Worm (Caenorhabditis elegans) whole organism, L2 larva: ENCODE results near the gene pld-1.

Experiments used
- C34F6.9 ChIP-seq: fragments of 150-350 bp; optimal IDR thresholded peaks from 2 replicates; lab custom pipeline; 2014; ENCODE audit warnings: missing biosample characterization, missing genetic modification characterization
- F13H6.1 ChIP-seq: sonication (generic microtip); optimal IDR thresholded peaks from 2 replicates; lab custom pipeline; 2016; ENCODE audit warnings: missing genetic modification characterization, missing compliant biosample characterization
- R02D3.7 ChIP-seq: fragments of 150-350 bp; optimal IDR thresholded peaks from 2 replicates; lab custom pipeline; 2014; ENCODE audit warnings: missing biosample characterization, missing genetic modification characterization
- Y55F3AM.14 ChIP-seq: fragments of 200-800 bp; sonication (Bioruptor generic); optimal IDR thresholded peaks from 2 replicates; lab custom pipeline; 2018; ENCODE audit warnings: mild to moderate bottlenecking, missing genetic modification characterization, missing compliant biosample characterization
- alr-1 ChIP-seq: fragments of 150-350 bp; optimal IDR thresholded peaks from 2 replicates; lab custom pipeline; 2014; ENCODE audit warnings: missing biosample characterization, missing genetic modification characterization
- aly-2 ChIP-seq: fragments of 150-350 bp; optimal IDR thresholded peaks from 2 replicates; lab custom pipeline; 2014; ENCODE audit warnings: missing biosample characterization, missing genetic modification characterization
- ama-1 ChIP-seq: fragments of 150-350 bp; optimal IDR thresholded peaks from 2 replicates; lab custom pipeline; 2018; ENCODE audit warnings: inconsistent platforms
- blmp-1 ChIP-seq: sonication (generic microtip); optimal IDR thresholded peaks from 2 replicates; lab custom pipeline; 2017; ENCODE audit warnings: missing genetic modification characterization, mild to moderate bottlenecking, missing compliant biosample characterization, antibody characterized with exemption, moderate library complexity; ENCODE audit not compliant: insufficient read depth
- ceh-16 ChIP-seq: fragments of 150-350 bp; optimal IDR thresholded peaks from 2 replicates; lab custom pipeline; 2014; ENCODE audit warnings: missing biosample characterization, missing genetic modification characterization
- ceh-82 ChIP-seq: fragments of 150-350 bp; optimal IDR thresholded peaks from 2 replicates; lab custom pipeline; 2014; ENCODE audit warnings: missing biosample characterization, missing genetic modification characterization
- crh-2 ChIP-seq: sonication (generic microtip); optimal IDR thresholded peaks from 2 replicates; lab custom pipeline; 2017; ENCODE audit warnings: missing biosample characterization, missing genetic modification characterization
- dmd-4 ChIP-seq: sonication (generic microtip); optimal IDR thresholded peaks from 2 replicates; lab custom pipeline; 2017; ENCODE audit warnings: missing biosample characterization, missing genetic modification characterization
- egl-27 ChIP-seq: sonication (generic microtip); optimal IDR thresholded peaks from 3 replicates; lab custom pipeline; 2017; ENCODE audit warnings: missing biosample characterization, missing genetic modification reagents, missing genetic modification characterization
- elt-1 ChIP-seq: fragments of 150-350 bp; optimal IDR thresholded peaks from 2 replicates; lab custom pipeline; 2014; ENCODE audit warnings: missing biosample characterization, missing genetic modification characterization
- elt-3 ChIP-seq: sonication (generic microtip); optimal IDR thresholded peaks from 2 replicates; lab custom pipeline; 2017; ENCODE audit warnings: missing biosample characterization, missing genetic modification characterization
- fos-1 ChIP-seq: fragments of 150-350 bp; optimal IDR thresholded peaks from 2 replicates; lab custom pipeline; 2014; ENCODE audit warnings: missing biosample characterization, missing genetic modification characterization
- gmeb-1 ChIP-seq: fragments of 150-350 bp; optimal IDR thresholded peaks from 2 replicates; lab custom pipeline; 2014; ENCODE audit warnings: missing biosample characterization, missing genetic modification characterization
- lin-39 ChIP-seq: fragments of 150-350 bp; optimal IDR thresholded peaks from 2 replicates; lab custom pipeline; 2014; ENCODE audit warnings: missing biosample characterization, missing genetic modification reagents, missing genetic modification characterization
- lsy-2 ChIP-seq, 2 experiments: fragments of 150-350 bp in 1 of 2; sonication (generic microtip) in 1 of 2; optimal IDR thresholded peaks; 2 replicates each; lab custom pipeline; 2014 to 2017; ENCODE audit warnings: missing biosample characterization in 2 of 2, missing genetic modification characterization in 2 of 2
- mbf-1 ChIP-seq: sonication (generic microtip); optimal IDR thresholded peaks from 2 replicates; lab custom pipeline; 2017; ENCODE audit warnings: missing biosample characterization, missing genetic modification characterization
- mdl-1 ChIP-seq, 2 experiments: fragments of 150-350 bp in 1 of 2; sonication (generic microtip) in 1 of 2; optimal IDR thresholded peaks; 2 replicates each; lab custom pipeline; 2017; ENCODE audit warnings: missing biosample characterization in 2 of 2, missing genetic modification characterization in 2 of 2
- nhr-10 ChIP-seq: sonication (generic microtip); optimal IDR thresholded peaks from 2 replicates; lab custom pipeline; 2017; ENCODE audit warnings: missing biosample characterization, missing genetic modification characterization
- nhr-11 ChIP-seq: fragments of 150-350 bp; optimal IDR thresholded peaks from 2 replicates; lab custom pipeline; 2014; ENCODE audit warnings: missing biosample characterization, missing genetic modification characterization
- nhr-12 ChIP-seq: fragments of 150-350 bp; optimal IDR thresholded peaks from 2 replicates; lab custom pipeline; 2014; ENCODE audit warnings: missing biosample characterization, missing genetic modification characterization
- nhr-21 ChIP-seq: fragments of 150-350 bp; optimal IDR thresholded peaks from 2 replicates; lab custom pipeline; 2014; ENCODE audit warnings: missing biosample characterization, missing genetic modification characterization
- nhr-237 ChIP-seq: fragments of 150-350 bp; optimal IDR thresholded peaks from 2 replicates; lab custom pipeline; 2014; ENCODE audit warnings: missing biosample characterization, missing genetic modification characterization
- nhr-6 ChIP-seq: fragments of 150-350 bp; optimal IDR thresholded peaks from 2 replicates; lab custom pipeline; 2014; ENCODE audit warnings: missing biosample characterization, missing genetic modification characterization
- sem-4 ChIP-seq: fragments of 150-350 bp; optimal IDR thresholded peaks from 2 replicates; lab custom pipeline; 2014; ENCODE audit warnings: missing biosample characterization, missing genetic modification reagents, missing genetic modification characterization
- sma-3 ChIP-seq: sonication (generic microtip); optimal IDR thresholded peaks from 2 replicates; lab custom pipeline; 2016; ENCODE audit warnings: missing genetic modification reagents, missing genetic modification characterization, missing compliant biosample characterization
- snpc-4 ChIP-seq: fragments of 150-350 bp; optimal IDR thresholded peaks from 2 replicates; lab custom pipeline; 2014; ENCODE audit warnings: missing biosample characterization, missing genetic modification characterization
- unc-39 ChIP-seq: fragments of 150-350 bp; optimal IDR thresholded peaks from 2 replicates; lab custom pipeline; 2014; ENCODE audit warnings: missing biosample characterization, missing genetic modification characterization
- unc-55 ChIP-seq: fragments of 150-350 bp; sonication (generic microtip); optimal IDR thresholded peaks from 3 replicates; lab custom pipeline; 2014; ENCODE audit warnings: missing biosample characterization, missing genetic modification reagents, missing genetic modification characterization
- unc-62 ChIP-seq: fragments of 150-350 bp; optimal IDR thresholded peaks from 2 replicates; lab custom pipeline; 2014; ENCODE audit warnings: missing biosample characterization, missing genetic modification reagents, missing genetic modification characterization
- zag-1 ChIP-seq: fragments of 150-350 bp; optimal IDR thresholded peaks from 2 replicates; lab custom pipeline; 2014; ENCODE audit warnings: missing biosample characterization, missing genetic modification characterization
- ztf-1 ChIP-seq: fragments of 200-800 bp; sonication (Bioruptor generic); conservative IDR thresholded peaks from 2 replicates; pipeline ENCODE4 v1.3.6; 2022; ENCODE audit warnings: missing genetic modification characterization, missing compliant biosample characterization
- ztf-11 ChIP-seq: sonication (generic microtip); optimal IDR thresholded peaks from 2 replicates; lab custom pipeline; 2017; ENCODE audit warnings: missing biosample characterization, missing genetic modification characterization
- ztf-4 ChIP-seq: fragments of 150-350 bp; optimal IDR thresholded peaks from 2 replicates; lab custom pipeline; 2014; ENCODE audit warnings: missing biosample characterization, missing genetic modification characterization

The pld-1 gene

DNA sequence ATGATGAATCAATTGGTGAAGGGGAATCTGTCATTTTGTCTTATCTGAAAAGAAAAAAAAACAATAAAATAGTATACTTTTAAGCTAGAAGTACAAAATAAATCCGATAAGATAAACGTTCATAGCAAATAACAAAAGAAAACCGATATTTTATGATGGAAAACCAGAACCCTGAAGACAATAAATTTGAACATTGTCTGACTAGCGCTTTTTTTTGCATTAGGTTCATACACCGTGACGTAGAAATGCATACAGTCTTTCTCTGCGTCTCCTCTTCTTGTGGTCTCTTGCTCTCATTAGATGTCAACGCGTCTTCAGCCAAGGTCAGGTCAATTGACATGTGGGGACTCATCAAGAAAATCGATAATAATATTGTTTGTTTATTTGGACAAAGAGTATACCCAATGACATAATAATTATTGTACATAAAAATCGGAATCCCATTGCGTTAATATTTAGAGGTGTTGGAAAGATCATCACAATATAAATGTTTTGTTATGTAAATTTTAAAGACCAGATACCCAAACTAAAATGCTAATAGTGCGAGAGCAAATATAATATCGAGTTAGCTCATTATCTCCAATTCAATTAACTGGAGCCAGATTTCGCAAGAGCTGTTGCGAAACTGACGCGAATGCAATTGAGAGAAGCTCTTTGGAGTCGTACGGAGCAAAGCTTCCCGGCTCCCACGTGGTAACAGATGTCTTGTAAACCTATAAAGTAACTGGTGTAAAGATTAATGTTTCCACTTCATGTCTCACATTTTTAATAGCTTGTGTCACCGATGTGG lies 10.2 kb downstream of the pld-1 start, which contains the start of gene dsh-2 (continued):
- no peak for TF ChIP-seq nhr-10 (tag; lab: Kevin White, UChicago)
- TF ChIP-seq ceh-82 (tag; lab: Kevin White, UChicago), result no peak
- no peak for TF ChIP-seq ama-1 (lab: Kevin White, UChicago)
- peak; percentile 57 for TF ChIP-seq C34F6.9 (tag; lab: Kevin White, UChicago)
- TF ChIP-seq sma-3 (GFP tag; lab: Kevin White, UChicago), result peak; percentile 43
- peak; percentile 41 for TF ChIP-seq ceh-16 (tag; lab: Kevin White, UChicago)
- TF ChIP-seq egl-27 (tag; lab: Kevin White, UChicago), result no peak
- TF ChIP-seq lin-39, result no peak
- no peak for TF ChIP-seq ztf-1 (GFP tag; lab: Robert Waterston, UW)
- no peak for TF ChIP-seq mbf-1
- TF ChIP-seq snpc-4 (tag; lab: Kevin White, UChicago), result no peak
- no peak for TF ChIP-seq nhr-12 (tag; lab: Kevin White, UChicago)
- TF ChIP-seq fos-1 (tag; lab: Kevin White, UChicago), result peak; percentile 42
- no peak for TF ChIP-seq blmp-1 (tag; lab: Kevin White, UChicago)
- TF ChIP-seq nhr-21 (tag; lab: Kevin White, UChicago), result peak; percentile 44
- TF ChIP-seq R02D3.7 (tag; lab: Kevin White, UChicago), result no peak
- no peak for TF ChIP-seq unc-62
- TF ChIP-seq ztf-4, result no peak
- TF ChIP-seq elt-1 (tag; lab: Kevin White, UChicago), result no peak

DNA sequence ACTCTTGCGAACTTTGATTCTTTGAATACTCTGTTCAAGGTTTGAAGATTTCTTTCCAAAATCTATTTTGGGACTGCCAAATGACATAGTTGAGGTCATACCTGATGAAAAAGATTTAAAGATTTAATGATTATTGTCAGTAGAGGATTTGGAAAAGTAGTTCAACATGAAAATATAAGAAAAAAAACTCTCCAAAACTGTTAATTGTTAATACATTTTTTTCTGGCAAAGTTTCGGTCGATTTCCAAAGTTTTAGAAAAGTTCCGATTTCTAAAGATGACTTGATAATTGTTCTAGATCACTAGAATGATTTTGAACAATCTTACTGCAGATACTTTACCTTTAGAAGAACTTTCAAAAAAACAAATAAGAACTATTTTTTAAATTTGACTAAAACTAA lies 20.2 kb downstream of the pld-1 start, which contains the start of gene C27A2.7:
Gene C27A2.7, minus strand, starts transcription at position 101 of the 400 bp plus-strand sequence.
- TF ChIP-seq F13H6.1 (no peak), dmd-4 (tag; lab: Kevin White, UChicago) (no peak), egl-27 (tag; lab: Kevin White, UChicago) (no peak), aly-2 (tag; lab: Kevin White, UChicago) (no peak), sem-4 (tag; lab: Kevin White, UChicago) (no peak), fos-1 (tag; lab: Kevin White, UChicago) (no peak), R02D3.7 (tag; lab: Kevin White, UChicago) (no peak), unc-55 (GFP tag; lab: Kevin White, UChicago) (no peak), mdl-1 (tag; optimal IDR thresholded peaks at IDR 0.05; lab: Kevin White, UChicago) (no peak), ceh-82 (tag; lab: Kevin White, UChicago) (no peak), elt-1 (tag; lab: Kevin White, UChicago) (no peak)
- TF ChIP-seq, all 48 proteins: peak for 0

DNA sequence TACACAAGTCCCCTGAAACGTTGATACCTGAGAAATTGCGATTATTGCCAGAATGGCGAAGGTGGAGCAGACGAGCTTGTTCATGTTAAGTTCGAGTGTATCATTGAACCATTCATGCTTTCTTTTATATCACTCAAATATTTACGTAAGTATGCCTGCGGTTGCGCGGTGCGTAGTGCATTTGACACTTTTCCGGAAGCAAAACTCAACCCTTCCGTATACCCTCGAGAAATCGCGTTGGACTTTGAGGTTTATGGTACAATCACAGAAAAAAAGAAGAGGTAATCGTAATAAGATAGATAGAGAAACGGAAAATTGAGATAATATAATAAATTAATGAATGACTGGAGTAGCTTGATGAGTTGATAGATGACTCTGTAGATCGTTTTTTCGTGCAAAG lies 22.0 kb downstream of the pld-1 start, which contains the start of gene idpb-2:
Gene idpb-2, minus strand, starts transcription at position 101 of the 400 bp plus-strand sequence.
- TF ChIP-seq snpc-4 (tag; lab: Kevin White, UChicago), result no peak
- no peak for TF ChIP-seq lsy-2 (tag; optimal IDR thresholded peaks at IDR 0.05; lab: Kevin White, UChicago)
- TF ChIP-seq zag-1 (tag; lab: Kevin White, UChicago), result no peak
- TF ChIP-seq gmeb-1, result no peak
- TF ChIP-seq blmp-1 (tag; lab: Kevin White, UChicago), result no peak
- TF ChIP-seq aly-2 (tag; lab: Kevin White, UChicago), result no peak
- TF ChIP-seq unc-39, result no peak
- no peak for TF ChIP-seq dmd-4 (tag; lab: Kevin White, UChicago)
- no peak for TF ChIP-seq alr-1
- TF ChIP-seq R02D3.7 (tag; lab: Kevin White, UChicago), result no peak
- TF ChIP-seq nhr-237 (tag; lab: Kevin White, UChicago), result no peak
- TF ChIP-seq lin-39, result no peak
- no peak for TF ChIP-seq nhr-6 (tag; lab: Kevin White, UChicago)
- no peak for TF ChIP-seq crh-2 (tag; lab: Kevin White, UChicago)
- TF ChIP-seq ceh-82 (tag; lab: Kevin White, UChicago), result no peak
- TF ChIP-seq nhr-11, result no peak
- no peak for TF ChIP-seq ceh-16 (tag; lab: Kevin White, UChicago)
- TF ChIP-seq Y55F3AM.14 (GFP tag; lab: Kevin White, UChicago), result no peak

DNA sequence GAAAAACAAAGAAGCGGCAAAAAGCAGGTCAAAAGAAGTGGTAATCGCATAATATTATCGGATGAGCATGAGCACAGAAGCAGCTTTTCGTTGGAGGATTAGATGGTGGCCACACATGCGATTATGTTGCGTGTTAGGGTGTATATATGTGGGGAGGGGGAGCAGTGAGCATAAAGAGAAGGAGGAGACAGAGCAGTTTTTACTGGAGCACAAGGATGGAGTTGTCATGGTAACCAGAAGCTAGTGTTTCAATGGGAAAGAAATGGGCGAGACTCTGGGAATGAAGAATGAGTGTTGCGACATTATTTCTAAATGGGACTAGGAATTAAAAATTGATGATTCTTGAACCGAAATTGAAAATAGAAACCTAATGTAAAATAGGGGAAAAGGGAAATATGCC lies 23.6 kb downstream of the pld-1 start, which contains the start of gene C27A2.8:
Gene C27A2.8, minus strand, starts transcription at position 117 of the 400 bp plus-strand sequence.
- TF ChIP-seq ama-1 (lab: Kevin White, UChicago) (no peak), mbf-1 (no peak), lsy-2 (tag; optimal IDR thresholded peaks at IDR 0.05; lab: Kevin White, UChicago) (no peak), elt-3 (tag; lab: Kevin White, UChicago) (no peak), blmp-1 (tag; lab: Kevin White, UChicago) (no peak), nhr-10 (tag; lab: Kevin White, UChicago) (no peak), nhr-6 (tag; lab: Kevin White, UChicago) (no peak), ztf-11 (no peak), unc-39 (no peak), egl-27 (tag; lab: Kevin White, UChicago) (no peak)
